Fruit fly (Drosophila melanogaster): ENCODE data around the gene CG1647.

Gene CG1647

DNA sequence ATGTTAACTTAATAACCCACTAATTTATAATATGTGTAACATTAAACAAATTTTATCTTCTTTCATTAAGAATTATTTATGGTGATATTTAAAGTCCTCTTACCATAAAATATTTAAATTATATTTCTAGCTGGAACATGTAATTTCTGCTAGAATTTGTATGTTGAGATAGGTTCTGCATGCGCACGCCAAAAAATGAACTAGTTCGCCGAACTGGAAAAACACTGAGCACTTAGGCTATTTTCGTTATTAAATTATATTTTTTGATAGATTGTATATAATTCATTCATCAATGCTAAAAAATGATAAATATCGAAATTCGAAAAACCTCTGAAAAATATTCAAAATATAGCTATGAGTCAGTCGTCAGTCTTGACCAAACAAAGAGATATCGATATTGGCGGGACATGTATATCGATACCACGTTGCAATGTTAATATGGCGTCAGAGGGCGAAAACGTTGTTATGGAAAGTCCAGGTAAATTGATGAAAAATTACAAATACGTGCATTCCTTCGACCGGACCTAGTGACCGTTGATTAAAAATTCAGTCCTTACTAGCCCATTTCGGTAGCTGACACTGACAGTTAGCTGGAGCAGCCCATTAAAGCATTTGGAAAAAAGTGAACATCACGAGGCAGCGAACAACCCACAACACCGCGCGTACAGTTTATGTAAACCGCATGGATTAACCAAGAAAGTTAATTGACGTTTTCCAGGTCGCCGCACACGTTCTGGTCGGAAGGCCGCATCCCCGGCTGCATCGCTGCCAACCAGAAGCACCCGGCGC, 8.2 kb upstream of the CG1647 start, which contains the start of gene Prp39 (continued):
- TF ChIP-seq nerfin-2 (GFP tag; IDR thresholded peaks at IDR 0.05; ENCODE audit: partially characterized antibody) (peak; percentile 32), PHDP (tag; optimal IDR thresholded peaks at IDR 0.05) (peak; percentile 31), CG13424 (tag; optimal IDR thresholded peaks at IDR 0.05) (peak; percentile 34), slou (GFP tag; optimal IDR thresholded peaks at IDR 0.05) (peak; percentile 6), croc (GFP tag; conservative IDR thresholded peaks at IDR 0.05) (no peak), Blimp-1 (GFP tag; optimal IDR thresholded peaks at IDR 0.05) (no peak), nerfin-1 (tag; optimal IDR thresholded peaks at IDR 0.05) (no peak), slbo (GFP tag; IDR thresholded peaks at IDR 0.05) (peak; percentile 72), abd-A (tag; optimal IDR thresholded peaks at IDR 0.05) (no peak), CG15514 (GFP tag; optimal IDR thresholded peaks at IDR 0.05) (peak; percentile 98), CG13287 (GFP tag; IDR thresholded peaks at IDR 0.05; ENCODE audit: partially characterized antibody) (peak; percentile 86), ftz-f1 (GFP tag; optimal IDR thresholded peaks at IDR 0.05) (no peak), lbe (GFP tag; optimal IDR thresholded peaks at IDR 0.05) (no peak), ase (GFP tag; IDR thresholded peaks at IDR 0.05) (peak; percentile 22; the same call in 1 of the 3 replicates), CG13894 (tag; optimal IDR thresholded peaks at IDR 0.05) (no peak), Sox100B (GFP tag; optimal IDR thresholded peaks at IDR 0.05) (no peak), CoRest (tag; optimal IDR thresholded peaks at IDR 0.05) (peak; percentile 32), CG15011 (GFP tag; optimal IDR thresholded peaks at IDR 0.05) (no peak), cato (GFP tag; optimal IDR thresholded peaks at IDR 0.05; ENCODE audit: borderline replicate concordance) (no peak), Sox102F (GFP tag; optimal IDR thresholded peaks at IDR 0.05) (no peak), CG4820 (GFP tag; optimal IDR thresholded peaks at IDR 0.05) (no peak), hbn (GFP tag; IDR thresholded peaks at IDR 0.05; ENCODE audit: partially characterized antibody) (peak; percentile 71), CG11696 (GFP tag; IDR thresholded peaks at IDR 0.05) (no peak), CHES-1-like (GFP tag; optimal IDR thresholded peaks at IDR 0.05) (no peak), Gug (GFP tag; IDR thresholded peaks at IDR 0.05) (peak; percentile 39; the same call in 2 of the 4 replicates), CG9215 (GFP tag; IDR thresholded peaks at IDR 0.05) (0 out of 2 replicates have a peak, but pooled peaks have one; percentile 8), CG32532 (GFP tag; IDR thresholded peaks at IDR 0.05) (peak; percentile 49; the same call in 1 of the 2 replicates), CG4730 (GFP tag; IDR thresholded peaks at IDR 0.05) (no peak), gsb-n (tag; optimal IDR thresholded peaks at IDR 0.05) (no peak), CG12104 (GFP tag; optimal IDR thresholded peaks at IDR 0.05) (peak; percentile 22), sd (tag; optimal IDR thresholded peaks at IDR 0.05) (no peak), dimm (GFP tag; IDR thresholded peaks at IDR 0.05) (no peak), CG10267 (tag; optimal IDR thresholded peaks at IDR 0.05) (peak; percentile 16), row (GFP tag; IDR thresholded peaks at IDR 0.05) (peak; percentile 81), ems (GFP tag; optimal IDR thresholded peaks at IDR 0.05) (no peak), CG2889 (GFP tag; IDR thresholded peaks at IDR 0.05) (no peak), CG33213 (GFP tag; optimal IDR thresholded peaks at IDR 0.05) (no peak), CG31441 (GFP tag; IDR thresholded peaks at IDR 0.05) (no peak), CG1647 (GFP tag; optimal IDR thresholded peaks at IDR 0.05) (no peak), dm (GFP tag; optimal IDR thresholded peaks at IDR 0.05) (peak; percentile 55), Dp (GFP tag; optimal IDR thresholded peaks at IDR 0.05) (peak; percentile 23), kah (GFP tag; optimal IDR thresholded peaks at IDR 0.05) (no peak), Sry-δ (GFP tag; optimal IDR thresholded peaks at IDR 0.05) (peak; percentile 43), mirr (GFP tag; optimal IDR thresholded peaks at IDR 0.05) (no peak), CG30020 (tag; optimal IDR thresholded peaks at IDR 0.05) (peak; percentile 10), Med (GFP tag) (peak; percentile 84), repo (GFP tag; optimal IDR thresholded peaks at IDR 0.05) (no peak), ken (GFP tag; IDR thresholded peaks at IDR 0.05) (peak; percentile 44; the same call in 1 of the 3 replicates), Awh (GFP tag; IDR thresholded peaks at IDR 0.05) (no peak)
